Fruit fly (Drosophila melanogaster): ENCODE data around the gene Gip.

The Gip gene

DNA sequence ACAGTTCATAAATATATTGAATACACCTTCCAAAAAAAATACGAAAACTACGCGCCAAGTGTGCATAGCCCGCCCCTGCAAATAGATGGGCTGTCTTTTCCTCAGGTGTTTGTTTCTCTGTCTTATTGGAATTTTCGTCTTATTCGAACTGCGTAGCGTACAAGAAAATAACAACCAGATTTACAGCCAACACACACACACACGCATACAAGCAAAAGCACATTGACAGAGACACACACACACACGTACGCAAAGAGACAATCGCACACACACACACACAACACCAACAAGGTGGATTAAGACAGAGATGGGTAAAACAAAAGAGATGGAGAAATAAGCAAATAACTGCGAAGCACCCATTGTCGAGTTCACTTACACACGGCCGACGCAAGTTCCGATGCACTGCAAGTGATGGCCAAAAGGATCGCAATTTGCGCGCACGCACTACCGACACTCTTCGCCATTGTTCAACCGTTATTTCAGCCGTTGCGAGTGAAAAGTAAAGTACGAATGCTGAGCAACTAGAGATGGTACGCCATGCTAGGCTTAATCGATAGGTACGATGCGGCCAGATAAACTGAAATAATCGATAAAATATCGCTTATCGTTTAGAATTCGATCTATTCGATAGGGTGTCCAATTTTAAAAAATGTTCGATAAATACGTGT is 36.2 kb upstream of the Gip start (continued):
- TF ChIP-seq ss (GFP tag; optimal IDR thresholded peaks at IDR 0.05) (peak; percentile 58 to 63), dsx (GFP tag; optimal IDR thresholded peaks at IDR 0.05; ENCODE audit: poor library complexity, severe bottlenecking) (peak; percentile 55), CG8632 (GFP tag; optimal IDR thresholded peaks at IDR 0.05) (no peak), CG31627 (GFP tag; optimal IDR thresholded peaks at IDR 0.05) (no peak), CG6854 (GFP tag; optimal IDR thresholded peaks at IDR 0.05) (peak; percentile 60), fd59A (GFP tag; optimal IDR thresholded peaks at IDR 0.05) (no peak), CG6276 (GFP tag; optimal IDR thresholded peaks at IDR 0.05) (peak; percentile 2)

DNA sequence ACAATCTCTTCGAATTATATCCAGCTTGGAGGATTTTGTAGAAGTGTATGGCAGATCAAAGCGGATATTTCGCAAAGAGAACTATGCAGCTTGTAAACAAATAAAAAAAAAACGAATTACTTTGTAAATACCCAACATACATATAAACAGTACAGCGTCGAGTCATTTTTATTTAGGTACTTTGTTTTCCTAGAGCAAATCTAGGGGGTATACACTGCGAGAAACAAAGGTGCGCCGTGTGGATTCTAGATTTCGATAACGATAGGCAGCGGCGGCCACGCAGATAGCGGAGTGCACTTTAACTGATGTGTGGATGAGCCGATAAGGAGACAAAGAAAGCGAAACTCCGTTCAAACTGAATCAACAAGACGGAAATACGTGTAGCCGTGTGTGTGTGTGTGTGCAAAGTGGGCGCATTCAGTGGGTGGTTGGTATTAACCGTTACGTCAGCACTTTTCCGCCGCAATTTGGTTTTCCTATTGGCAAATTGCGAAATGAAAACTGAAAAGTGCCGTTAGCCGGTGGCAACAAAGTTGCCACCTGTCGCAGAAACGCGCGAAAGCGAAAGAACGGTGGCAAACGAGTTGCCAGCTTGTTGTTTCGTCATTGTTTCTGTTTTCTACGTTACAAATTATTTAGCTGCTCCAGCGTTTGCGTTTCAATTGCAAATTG is 35.0 kb upstream of the Gip start:
- TF ChIP-seq Gug (GFP tag; IDR thresholded peaks at IDR 0.05) (peak; percentile 33), Eip78C (GFP tag) (peak; percentile 69), Blimp-1 (GFP tag; optimal IDR thresholded peaks at IDR 0.05) (no peak), CG6792 (GFP tag; optimal IDR thresholded peaks at IDR 0.05) (no peak), ss (GFP tag; optimal IDR thresholded peaks at IDR 0.05) (peak in 1 of 2 experiments; percentile 23), acj6 (GFP tag; optimal IDR thresholded peaks at IDR 0.05) (peak; percentile 13), dsx (GFP tag; optimal IDR thresholded peaks at IDR 0.05; ENCODE audit: poor library complexity, severe bottlenecking) (peak; percentile 15), svp (GFP tag) (peak; percentile 75), Sox14 (GFP tag; optimal IDR thresholded peaks at IDR 0.05) (peak; percentile 65), fkh (GFP tag; optimal IDR thresholded peaks at IDR 0.05) (peak; percentile 78), CG3919 (GFP tag; optimal IDR thresholded peaks at IDR 0.05) (peak; percentile 11)

DNA sequence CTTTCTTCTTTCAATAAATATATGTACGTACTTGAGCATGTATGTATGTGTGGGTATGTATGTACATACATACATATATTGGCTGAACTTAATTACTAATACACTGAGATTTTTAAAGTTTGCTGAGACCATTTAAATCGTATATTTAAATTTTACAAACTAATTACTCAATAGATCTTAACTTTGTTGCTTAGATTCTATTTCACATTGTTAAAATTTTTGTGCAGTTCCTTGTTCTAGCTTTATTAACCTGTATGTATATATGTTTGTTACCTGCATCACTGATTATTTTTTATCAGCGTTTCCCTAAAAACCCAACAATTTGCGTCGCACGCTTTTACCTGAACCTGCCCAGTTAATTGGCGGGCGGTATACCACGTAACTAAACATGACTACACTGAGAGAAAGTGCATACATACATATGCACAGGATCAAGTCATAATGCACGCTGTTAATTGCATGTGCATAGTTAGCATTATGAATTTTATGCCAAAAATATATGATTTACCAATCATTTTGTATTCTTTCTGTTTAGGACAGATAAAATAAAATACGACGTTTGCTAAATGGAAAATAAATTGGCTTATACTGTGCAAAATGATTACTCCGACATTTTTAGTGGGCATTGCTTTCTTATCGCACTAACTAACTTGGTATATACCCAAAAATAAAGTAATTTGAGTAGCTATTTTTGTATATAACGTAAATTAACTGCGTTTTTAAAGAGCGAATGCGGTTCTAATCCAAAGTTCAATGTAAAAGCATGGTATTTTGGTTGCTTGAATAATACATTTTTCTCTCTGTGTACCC is 33.1 kb upstream of the Gip start:
- TF ChIP-seq CG7368 (GFP tag; optimal IDR thresholded peaks at IDR 0.05) (peak; percentile 1), Ets96B (tag; optimal IDR thresholded peaks at IDR 0.05) (no peak), net (GFP tag; optimal IDR thresholded peaks at IDR 0.05) (no peak), Eip78C (GFP tag) (peak; percentile 84), Hr4 (GFP tag; optimal IDR thresholded peaks at IDR 0.05) (peak; percentile 27), CG6276 (GFP tag; optimal IDR thresholded peaks at IDR 0.05) (peak; percentile 4), CG34406 (GFP tag; optimal IDR thresholded peaks at IDR 0.05) (peak; percentile 23), topi (GFP tag; optimal IDR thresholded peaks at IDR 0.05) (peak; percentile 31), CG6792 (GFP tag; optimal IDR thresholded peaks at IDR 0.05) (no peak), Met (GFP tag; optimal IDR thresholded peaks at IDR 0.05) (peak; percentile 57), CG31627 (GFP tag; optimal IDR thresholded peaks at IDR 0.05) (peak; percentile 38), Hr38 (GFP tag; optimal IDR thresholded peaks at IDR 0.05) (no peak), ss (GFP tag; optimal IDR thresholded peaks at IDR 0.05) (no peak), cyc (GFP tag; optimal IDR thresholded peaks at IDR 0.05) (peak; percentile 22), CG10631 (GFP tag; optimal IDR thresholded peaks at IDR 0.05) (peak; percentile 19), CG8319 (GFP tag; optimal IDR thresholded peaks at IDR 0.05) (peak; percentile 4), vri (GFP tag; optimal IDR thresholded peaks at IDR 0.05) (no peak), CG3919 (GFP tag; optimal IDR thresholded peaks at IDR 0.05) (peak; percentile 35), Sox102F (GFP tag; optimal IDR thresholded peaks at IDR 0.05) (no peak), Eip75B (GFP tag; optimal IDR thresholded peaks at IDR 0.05) (peak; percentile 28), Gug (GFP tag; IDR thresholded peaks at IDR 0.05) (no peak), Sox14 (GFP tag; optimal IDR thresholded peaks at IDR 0.05) (peak; percentile 26), CG11294 (GFP tag; IDR thresholded peaks at IDR 0.05) (no peak), fd59A (GFP tag; optimal IDR thresholded peaks at IDR 0.05) (no peak), OdsH (GFP tag; optimal IDR thresholded peaks at IDR 0.05) (peak; percentile 28), CG6808 (GFP tag; optimal IDR thresholded peaks at IDR 0.05) (no peak), acj6 (GFP tag; optimal IDR thresholded peaks at IDR 0.05) (peak; percentile 37), CG9139 (GFP tag; optimal IDR thresholded peaks at IDR 0.05) (no peak), Eip93F (GFP tag; optimal IDR thresholded peaks at IDR 0.05) (no peak), lz (GFP tag; optimal IDR thresholded peaks at IDR 0.05) (peak; percentile 35), CG10669 (GFP tag; optimal IDR thresholded peaks at IDR 0.05) (peak; percentile 16), CG4318 (GFP tag; optimal IDR thresholded peaks at IDR 0.05) (no peak), CG8632 (GFP tag; optimal IDR thresholded peaks at IDR 0.05) (peak; percentile 3), CG15336 (GFP tag; IDR thresholded peaks at IDR 0.05) (0 out of 2 replicates have a peak, but pooled peaks have one; percentile 35), Hr39 (GFP tag; optimal IDR thresholded peaks at IDR 0.05) (peak; percentile 59), CG32006 (GFP tag; optimal IDR thresholded peaks at IDR 0.05) (peak; percentile 61), eg (GFP tag; IDR thresholded peaks at IDR 0.05) (peak; percentile 48; the same call in 1 of the 3 replicates)

Data from whole organism, prepupa.